Worm (Caenorhabditis elegans): ENCODE data around the gene vps-16.

- TF ChIP-seq nhr-111 (GFP tag; optimal IDR thresholded peaks at IDR 0.05) (no peak), D1046.2 (GFP tag; IDR thresholded peaks at IDR 0.05) (no peak), ceh-20 (GFP tag; IDR thresholded peaks at IDR 0.05) (no peak), Y75B8A.6 (GFP tag; IDR thresholded peaks at IDR 0.05) (no peak)
Measured at ce11 chrIII:6467005-6467404, 34.0 kb downstream of the vps-16 start, which contains the start of gene T26A5.2.
